Worm (Caenorhabditis elegans) whole organism, L4/young adult: Measurements from ENCODE around the gene Y57A10C.11.

Source experiments
- W03F9.2 ChIP-seq: fragments of 150-350 bp; optimal IDR thresholded peaks from 2 replicates; lab custom pipeline; 2014; ENCODE audit warnings: missing biosample characterization, missing genetic modification characterization
- dao-5 ChIP-seq: sonication (generic microtip); optimal IDR thresholded peaks from 2 replicates; lab custom pipeline; 2016; ENCODE audit warnings: missing genotype, missing genetic modification characterization, moderate library complexity, missing compliant biosample characterization
- him-1 ChIP-seq: sonication (generic microtip); optimal IDR thresholded peaks from 2 replicates; lab custom pipeline; 2016; ENCODE audit warnings: missing genotype, missing genetic modification reagents, missing genetic modification characterization, missing compliant biosample characterization

ce11 chrII:12394138-12394537 lies 20.6 kb downstream of the Y57A10C.11 start:
- no peak for TF ChIP-seq W03F9.2 (tag; lab: Kevin White, UChicago)
- TF ChIP-seq him-1, result no peak
- no peak for TF ChIP-seq dao-5 (tag; lab: Kevin White, UChicago)
